Worm (Caenorhabditis elegans) whole organism, early embryonic: ENCODE measurements around the gene srh-10.
A peak's percentile ranks its signal among the peaks of the same experiment; 100 is the strongest.
"Not testable (repeated sequence)": the region's sequence is repeated elsewhere in the genome, so short reads cannot be mapped to it uniquely, and the experiment has no call there.

Experiments used
- B0310.2 ChIP-seq: sonication (generic microtip); optimal IDR thresholded peaks from 2 replicates; lab custom pipeline; 2016; ENCODE audit warnings: mild to moderate bottlenecking, missing genetic modification characterization, missing compliant biosample characterization
- F13C5.2 ChIP-seq: sonication (generic microtip); optimal IDR thresholded peaks from 2 replicates; lab custom pipeline; 2017; ENCODE audit warnings: mild to moderate bottlenecking, missing genetic modification characterization, inconsistent platforms, missing compliant biosample characterization
- aly-1 ChIP-seq: sonication (generic microtip); optimal IDR thresholded peaks from 2 replicates; lab custom pipeline; 2016; ENCODE audit warnings: missing genetic modification characterization, missing compliant biosample characterization
- ama-1 ChIP-seq: fragments of 150-350 bp; optimal IDR thresholded peaks from 2 replicates; lab custom pipeline; 2014
- ceh-13 ChIP-seq: fragments of 200-800 bp; sonication (Bioruptor generic); optimal IDR thresholded peaks from 2 replicates; lab custom pipeline; 2018; ENCODE audit warnings: mild to moderate bottlenecking, missing genetic modification characterization, missing compliant biosample characterization
- ceh-36 ChIP-seq: sonication (generic microtip); optimal IDR thresholded peaks from 2 replicates; lab custom pipeline; 2016; ENCODE audit warnings: missing genetic modification characterization, inconsistent platforms, missing compliant biosample characterization
- ets-7 ChIP-seq: sonication (generic microtip); optimal IDR thresholded peaks from 2 replicates; lab custom pipeline; 2016; ENCODE audit warnings: missing genotype, missing genetic modification characterization, missing compliant biosample characterization
- flt-1 ChIP-seq: fragments of 200-800 bp; sonication (Bioruptor generic); IDR thresholded peaks from 2 replicates; pipeline ENCODE4 v1.3.6; 2022; ENCODE audit warnings: missing genetic modification characterization, missing compliant biosample characterization
- hmbx-1 ChIP-seq: sonication (generic microtip); optimal IDR thresholded peaks from 2 replicates; lab custom pipeline; 2016; ENCODE audit warnings: mild to moderate bottlenecking, missing genetic modification characterization, missing compliant biosample characterization
- hmg-4 ChIP-seq: fragments of 200-800 bp; sonication (Bioruptor generic); optimal IDR thresholded peaks from 2 replicates; lab custom pipeline; 2018; ENCODE audit warnings: mild to moderate bottlenecking, missing genetic modification characterization, missing compliant biosample characterization
- hnd-1 ChIP-seq: sonication (generic microtip); optimal IDR thresholded peaks from 2 replicates; lab custom pipeline; 2016; ENCODE audit warnings: missing genetic modification characterization, missing compliant biosample characterization
- pes-1 ChIP-seq: fragments of 200-800 bp; sonication (Bioruptor generic); IDR thresholded peaks from 2 replicates; pipeline ENCODE4 v1.3.6; 2022; ENCODE audit warnings: missing genetic modification reagents, missing genetic modification characterization, missing compliant biosample characterization
- scrt-1 ChIP-seq: fragments of 200-800 bp; sonication (Bioruptor generic); IDR thresholded peaks from 2 replicates; pipeline ENCODE4 v1.3.6; 2022; ENCODE audit warnings: missing genetic modification characterization, missing compliant biosample characterization
- sea-1 ChIP-seq: fragments of 200-800 bp; sonication (Bioruptor generic); conservative IDR thresholded peaks from 2 replicates; pipeline ENCODE4 v1.3.6; 2022; ENCODE audit warnings: missing genetic modification characterization, missing compliant biosample characterization
- tbx-11 ChIP-seq: fragments of 200-800 bp; sonication (Bioruptor generic); IDR thresholded peaks from 2 replicates; pipeline ENCODE4 v1.3.6; 2022; ENCODE audit warnings: missing genetic modification characterization, missing compliant biosample characterization
- tbx-37 ChIP-seq: fragments of 200-800 bp; sonication (Bioruptor generic); conservative IDR thresholded peaks from 2 replicates; pipeline ENCODE4 v1.3.6; 2022; ENCODE audit warnings: missing genetic modification reagents, missing genetic modification characterization, missing compliant biosample characterization
- tra-4 ChIP-seq: sonication (generic microtip); optimal IDR thresholded peaks from 2 replicates; lab custom pipeline; 2017; ENCODE audit warnings: missing genetic modification characterization, missing compliant biosample characterization

The srh-10 gene

DNA sequence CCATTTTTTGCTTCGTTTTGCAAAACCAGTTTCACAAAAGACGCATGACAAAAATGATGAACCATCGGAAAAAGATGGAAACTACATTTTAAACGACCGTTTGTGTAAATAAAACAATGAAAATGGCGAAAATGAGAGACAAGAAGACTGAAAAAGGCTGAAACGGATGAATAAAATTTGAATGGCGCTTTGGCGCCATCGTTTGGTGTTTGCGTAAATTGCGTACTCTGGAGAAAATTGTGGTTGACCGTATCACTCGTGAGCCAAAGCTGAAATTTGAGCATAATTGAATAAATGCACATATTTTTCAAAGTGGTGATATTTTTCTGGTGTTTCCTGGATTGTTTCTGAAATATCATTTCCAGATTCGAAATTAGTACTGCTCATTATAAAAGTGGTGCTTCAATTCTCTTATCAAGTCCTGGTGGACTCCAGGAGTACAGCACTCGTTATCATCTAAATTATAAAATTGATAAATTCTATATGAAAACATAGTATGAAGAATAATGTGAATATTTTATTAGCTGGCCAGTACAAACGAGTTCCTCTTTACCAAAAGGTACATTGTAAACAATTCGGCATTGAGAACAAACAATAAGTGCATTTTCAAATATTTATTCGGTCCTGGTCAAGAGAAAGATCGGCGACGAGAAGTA, 34.4 kb upstream of the srh-10 start:
- TF ChIP-seq ets-7 (no peak), F13C5.2 (tag; lab: Kevin White, UChicago) (no peak), ceh-13 (GFP tag; lab: Kevin White, UChicago) (no peak), hnd-1 (no peak), hmg-4 (GFP tag; lab: Kevin White, UChicago) (no peak)

DNA sequence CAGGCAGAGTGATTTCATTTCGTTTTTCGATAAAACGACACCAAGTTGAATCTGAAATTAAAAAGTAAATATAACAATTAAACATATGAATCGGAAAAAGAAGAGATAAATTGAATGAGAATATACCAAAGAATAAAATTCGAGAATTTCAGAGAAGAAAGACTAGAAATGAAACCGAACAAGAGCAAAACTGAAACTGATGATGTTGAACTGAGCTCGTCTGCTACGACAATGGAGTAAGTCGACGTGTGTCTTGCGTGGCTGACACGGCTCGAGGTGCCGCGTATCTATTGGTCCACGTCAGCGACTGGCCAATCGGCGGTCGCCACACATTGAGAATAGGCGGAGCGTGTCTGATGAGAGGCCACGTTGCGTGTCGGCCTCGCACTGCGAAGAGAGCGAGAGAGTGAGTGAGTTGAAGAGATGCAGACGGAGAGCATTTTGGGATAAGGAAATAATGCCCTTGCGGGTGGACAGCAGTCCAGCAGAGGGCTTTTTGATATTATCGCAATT, 33.6 kb upstream of the srh-10 start, which contains the start of gene crt-1:
crt-1 (minus strand) TSS at position 51 of the 513 bp plus-strand sequence.
- TF ChIP-seq B0310.2 (tag; lab: Kevin White, UChicago) (no peak), hmbx-1 (no peak), hmg-4 (GFP tag; lab: Kevin White, UChicago) (peak; percentile 59), sea-1 (GFP tag; lab: Robert Waterston, UW) (0 out of 2 replicates have a peak, but pooled peaks have one; percentile 43), F13C5.2 (tag; lab: Kevin White, UChicago) (peak; percentile 33), ceh-36 (no peak)

DNA sequence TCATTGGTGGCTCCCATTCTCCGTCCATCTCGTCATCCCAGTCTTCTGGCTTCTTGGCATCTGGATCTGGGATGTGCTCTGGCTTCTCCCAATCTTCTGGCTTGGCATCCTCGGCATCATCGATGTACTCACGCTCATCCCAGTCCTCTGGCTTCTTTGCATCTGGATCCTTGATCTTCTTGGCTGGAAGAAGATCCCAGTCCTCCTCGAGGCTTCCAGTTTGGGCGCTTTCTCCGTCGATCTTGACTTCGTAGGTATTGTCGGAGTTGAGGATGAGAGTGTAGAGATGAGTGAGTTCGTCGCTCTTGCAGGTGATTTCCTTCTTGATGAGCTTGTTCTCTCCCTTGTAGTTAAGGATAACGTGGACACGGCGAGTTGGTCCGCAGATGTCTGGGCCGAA, 32.7 kb upstream of the srh-10 start:
- TF ChIP-seq ceh-13 (GFP tag; lab: Kevin White, UChicago) (no peak), ets-7 (no peak), F13C5.2 (tag; lab: Kevin White, UChicago) (no peak), tra-4 (tag; lab: Kevin White, UChicago) (no peak), hnd-1 (no peak), hmg-4 (GFP tag; lab: Kevin White, UChicago) (no peak), hmbx-1 (no peak)

DNA sequence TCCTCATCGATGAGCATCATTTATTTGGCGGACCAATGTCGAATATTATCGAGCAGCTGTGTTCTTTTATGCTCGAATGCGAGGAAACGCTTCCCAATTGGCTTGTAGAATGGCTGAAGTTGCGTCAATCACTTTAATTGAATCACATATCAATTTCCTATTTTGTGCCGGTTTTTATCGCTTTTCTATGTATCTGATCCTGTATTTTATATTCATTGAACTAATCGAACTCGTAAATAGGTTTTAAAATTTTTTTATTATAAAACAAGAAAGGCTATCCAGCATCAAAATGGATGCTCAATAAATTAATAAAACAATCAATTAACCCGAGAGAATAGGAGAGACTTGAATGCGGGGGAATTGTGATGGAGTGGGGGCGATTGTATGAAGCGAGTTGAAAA, 31.8 kb upstream of the srh-10 start:
- TF ChIP-seq flt-1 (GFP tag; lab: Robert Waterston, UW), result no peak
- TF ChIP-seq B0310.2 (tag; lab: Kevin White, UChicago), result peak; percentile 23
- no peak for TF ChIP-seq tbx-37 (GFP tag; lab: Robert Waterston, UW)

DNA sequence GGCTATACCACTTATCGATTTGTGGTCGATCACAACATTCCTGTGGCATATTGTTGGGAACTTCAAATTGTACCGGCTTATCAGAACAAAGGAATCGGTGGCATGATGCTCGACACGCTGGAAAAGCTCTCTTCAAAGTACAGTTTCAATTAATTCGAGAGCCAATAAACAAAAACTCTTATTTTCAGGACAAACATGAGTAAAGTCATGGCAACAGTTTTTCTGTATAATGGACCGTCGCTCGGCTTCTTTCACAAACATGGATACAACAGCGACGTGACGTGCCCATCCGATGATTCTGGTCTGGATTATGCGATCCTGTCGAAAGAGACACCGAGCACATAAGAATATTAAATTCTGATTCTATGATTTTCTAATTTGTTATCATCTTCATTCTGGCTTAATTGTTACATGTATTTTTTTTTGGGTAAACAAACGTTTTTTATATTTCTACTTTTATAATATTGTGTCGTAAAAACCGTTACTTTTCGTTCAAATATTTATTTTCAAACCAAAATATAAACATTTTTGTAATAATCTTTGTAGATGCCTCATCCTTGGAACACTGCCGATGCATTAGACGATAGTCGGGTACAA, 29.7 kb upstream of the srh-10 start, which contains the start of gene smut-1:
smut-1 (plus strand) TSS at position 547 of the 597 bp plus-strand sequence.
- no peak for TF ChIP-seq ceh-13 (GFP tag; lab: Kevin White, UChicago)
- TF ChIP-seq tra-4 (tag; lab: Kevin White, UChicago), result no peak
- no peak for TF ChIP-seq flt-1 (GFP tag; lab: Robert Waterston, UW)
- no peak for TF ChIP-seq aly-1
- no peak for TF ChIP-seq ama-1
- TF ChIP-seq pes-1 (GFP tag; lab: Robert Waterston, UW), result no peak
- no peak for TF ChIP-seq tbx-11 (GFP tag; lab: Robert Waterston, UW)
- TF ChIP-seq tbx-37 (GFP tag; lab: Robert Waterston, UW), result no peak
- TF ChIP-seq hmg-4 (GFP tag; lab: Kevin White, UChicago), result no peak
- TF ChIP-seq B0310.2 (tag; lab: Kevin White, UChicago), result no peak
- no peak for TF ChIP-seq hmbx-1
- TF ChIP-seq F13C5.2 (tag; lab: Kevin White, UChicago), result no peak
- no peak for TF ChIP-seq sea-1 (GFP tag; lab: Robert Waterston, UW)
- TF ChIP-seq ets-7, result no peak
- TF ChIP-seq ceh-36, result no peak

DNA sequence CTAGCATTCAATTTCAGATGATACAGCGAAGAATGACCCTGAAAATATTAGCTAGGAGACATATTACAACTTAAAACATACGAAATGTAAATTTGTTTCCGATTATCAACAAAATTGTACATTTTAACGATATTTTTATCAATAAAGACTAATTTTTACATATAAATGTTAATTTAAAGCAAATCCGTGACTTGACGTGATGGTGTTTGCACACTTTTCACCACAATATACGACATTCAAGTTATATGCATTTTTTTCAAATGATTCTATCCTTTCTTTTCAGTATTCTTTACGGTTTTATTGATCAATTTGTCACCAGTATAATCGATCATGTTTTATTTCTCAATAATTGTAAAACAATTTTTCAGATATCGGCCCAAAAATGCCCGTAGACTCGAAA, 28.9 kb upstream of the srh-10 start, which contains the start of gene Y38A10A.7:
Y38A10A.7 (plus strand) TSS at position 369 of the 400 bp plus-strand sequence.
- no peak for TF ChIP-seq ceh-13 (GFP tag; lab: Kevin White, UChicago)
- no peak for TF ChIP-seq hnd-1

DNA sequence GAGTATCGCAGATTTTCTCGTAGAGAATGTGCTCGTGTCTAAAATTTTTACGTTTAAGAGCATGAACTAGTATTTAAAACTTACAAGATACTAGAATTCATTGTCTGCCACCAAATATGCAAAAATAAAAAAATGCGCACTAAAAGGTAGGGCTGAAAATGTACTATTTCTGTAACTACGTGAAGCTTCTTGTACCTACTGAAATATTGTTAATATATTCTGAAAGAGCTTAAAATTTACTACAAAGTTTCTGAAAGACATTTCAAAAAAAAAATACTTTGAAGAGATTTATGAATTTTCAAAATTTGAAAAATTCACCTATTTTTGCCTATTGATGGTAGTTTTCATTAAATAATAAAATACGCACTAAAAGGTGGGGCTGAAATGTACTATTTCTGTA, 3.0 kb upstream of the srh-10 start, which contains the start of gene fbxa-214:
fbxa-214 (minus strand) TSS at position 101 of the 400 bp plus-strand sequence.
- TF ChIP-seq aly-1; hmg-4 (GFP tag; lab: Kevin White, UChicago); B0310.2 (tag; lab: Kevin White, UChicago): not testable (repeated sequence)

DNA sequence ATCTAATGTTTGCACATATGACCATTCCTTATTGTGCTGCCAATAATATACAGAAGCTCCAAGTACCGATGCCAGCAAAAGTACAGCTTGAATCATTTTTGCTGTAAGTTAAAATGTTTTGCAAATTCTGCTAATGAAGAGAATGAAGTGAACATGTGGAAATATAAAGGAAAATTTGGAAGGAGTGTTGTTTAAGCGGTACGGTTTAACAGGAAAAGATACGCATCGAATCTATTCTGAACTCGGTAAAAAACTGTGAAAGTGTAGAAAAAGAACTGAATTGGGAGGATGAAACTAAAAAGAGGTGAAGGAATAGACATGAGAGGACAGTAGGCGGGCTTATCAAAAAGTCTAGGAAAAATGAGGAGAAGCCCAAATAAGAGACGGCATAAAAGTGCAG, 3.6 kb downstream of the srh-10 start, which contains the start of gene Y38A10A.2:
Y38A10A.2 (minus strand) TSS at position 101 of the 400 bp plus-strand sequence.
- no peak for TF ChIP-seq sea-1 (GFP tag; lab: Robert Waterston, UW)
- no peak for TF ChIP-seq tra-4 (tag; lab: Kevin White, UChicago)
- no peak for TF ChIP-seq ets-7
- no peak for TF ChIP-seq F13C5.2 (tag; lab: Kevin White, UChicago)

DNA sequence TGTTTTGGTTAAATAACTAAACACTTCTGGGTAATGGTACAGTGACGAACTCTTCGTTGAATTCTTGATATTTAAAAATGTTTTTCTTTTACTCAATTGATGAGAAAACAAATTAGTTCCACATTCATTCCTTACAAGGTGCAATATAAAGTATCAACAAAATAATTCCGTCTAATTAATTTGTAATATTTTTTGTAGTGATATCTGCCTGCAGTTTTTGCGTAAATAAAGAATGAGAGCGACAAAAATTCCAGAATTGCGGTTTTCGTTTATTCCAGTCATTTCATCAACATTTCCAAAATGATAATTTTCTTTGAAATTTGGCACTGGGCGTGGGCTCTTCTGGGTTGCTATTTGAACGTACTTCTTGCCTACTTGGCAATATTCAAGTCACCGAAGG, 11.7 kb downstream of the srh-10 start, which contains the start of gene srd-20:
srd-20 (plus strand) TSS at position 301 of the 400 bp plus-strand sequence.
- TF ChIP-seq ama-1 (no peak), B0310.2 (tag; lab: Kevin White, UChicago) (no peak), ceh-13 (GFP tag; lab: Kevin White, UChicago) (no peak), ceh-36 (no peak), flt-1 (GFP tag; lab: Robert Waterston, UW) (no peak), F13C5.2 (tag; lab: Kevin White, UChicago) (no peak), ets-7 (no peak), hmg-4 (GFP tag; lab: Kevin White, UChicago) (no peak), aly-1 (no peak), tbx-11 (GFP tag; lab: Robert Waterston, UW) (no peak), tra-4 (tag; lab: Kevin White, UChicago) (no peak), hnd-1 (no peak), tbx-37 (GFP tag; lab: Robert Waterston, UW) (no peak), pes-1 (GFP tag; lab: Robert Waterston, UW) (no peak), scrt-1 (no peak), sea-1 (GFP tag; lab: Robert Waterston, UW) (no peak), hmbx-1 (no peak)
